Fruit fly (Drosophila melanogaster): ENCODE results near the gene vib.

The vib gene

DNA sequence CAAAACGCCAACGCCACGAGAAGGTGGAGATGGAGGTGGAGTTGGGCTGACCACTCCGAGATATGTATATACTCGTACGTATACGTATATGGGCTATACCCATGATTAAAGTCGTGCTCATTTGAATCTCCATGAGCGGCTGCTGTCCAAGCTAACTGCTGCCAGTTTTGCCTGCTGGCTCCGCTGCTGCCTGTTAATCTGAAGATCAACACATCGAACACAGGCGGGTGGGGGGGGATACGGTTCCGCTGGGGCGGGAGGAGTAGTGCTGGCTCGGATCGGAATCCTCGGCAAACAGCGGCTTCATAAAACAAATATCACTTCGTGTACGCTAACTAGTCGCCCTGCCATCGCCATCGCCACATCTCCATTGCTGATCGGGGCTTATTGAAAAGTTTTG, 49.7 kb upstream of the vib start:
- TF ChIP-seq CG4318 (GFP tag; optimal IDR thresholded peaks at IDR 0.05), result no peak
- TF ChIP-seq CG31627 (GFP tag; optimal IDR thresholded peaks at IDR 0.05), result no peak
- no peak for TF ChIP-seq Sox14 (GFP tag; optimal IDR thresholded peaks at IDR 0.05)
- no peak for TF ChIP-seq dac (GFP tag; optimal IDR thresholded peaks at IDR 0.05)
- no peak for TF ChIP-seq svp (GFP tag)
- no peak for TF ChIP-seq Sox102F (GFP tag; optimal IDR thresholded peaks at IDR 0.05)
- no peak for TF ChIP-seq CG8119 (GFP tag; IDR thresholded peaks at IDR 0.05)
- no peak for TF ChIP-seq esn (GFP tag; optimal IDR thresholded peaks at IDR 0.05)
- no peak for TF ChIP-seq net (GFP tag; optimal IDR thresholded peaks at IDR 0.05)
- TF ChIP-seq topi (GFP tag; optimal IDR thresholded peaks at IDR 0.05), result no peak
- no peak for TF ChIP-seq Smox (GFP tag; optimal IDR thresholded peaks at IDR 0.05)
- TF ChIP-seq eg (GFP tag; IDR thresholded peaks at IDR 0.05), result no peak

- peak; percentile 48 for TF ChIP-seq CG6808 (GFP tag; optimal IDR thresholded peaks at IDR 0.05)
- TF ChIP-seq CG10631 (GFP tag; optimal IDR thresholded peaks at IDR 0.05), result peak; percentile 75
- TF ChIP-seq CG8632 (GFP tag; optimal IDR thresholded peaks at IDR 0.05), result peak; percentile 41
- no peak for TF ChIP-seq Blimp-1 (GFP tag; optimal IDR thresholded peaks at IDR 0.05)
- TF ChIP-seq fkh (GFP tag; optimal IDR thresholded peaks at IDR 0.05), result no peak
- no peak for TF ChIP-seq Eip93F (GFP tag; optimal IDR thresholded peaks at IDR 0.05)
- no peak for TF ChIP-seq Eip75B (GFP tag; optimal IDR thresholded peaks at IDR 0.05)
- TF ChIP-seq CG8119 (GFP tag; IDR thresholded peaks at IDR 0.05), result peak; percentile 90
- peak in 1 of 2 experiments; percentile 83 for TF ChIP-seq salr (GFP tag; optimal IDR thresholded peaks at IDR 0.05)
- TF ChIP-seq CG4318 (GFP tag; optimal IDR thresholded peaks at IDR 0.05), result peak; percentile 81
- TF ChIP-seq fd85E (GFP tag; optimal IDR thresholded peaks at IDR 0.05), result no peak
- peak; percentile 63 for TF ChIP-seq net (GFP tag; optimal IDR thresholded peaks at IDR 0.05)
- no peak for TF ChIP-seq Sox102F (GFP tag; optimal IDR thresholded peaks at IDR 0.05)
- peak; percentile 75 for TF ChIP-seq Lpt (GFP tag; optimal IDR thresholded peaks at IDR 0.05)
- TF ChIP-seq CG3919 (GFP tag; optimal IDR thresholded peaks at IDR 0.05), result peak; percentile 57
- peak; percentile 62 for TF ChIP-seq CG3032 (tag; optimal IDR thresholded peaks at IDR 0.05)
- peak; percentile 25; the same call in 1 of the 2 replicates for TF ChIP-seq CG11294 (GFP tag; IDR thresholded peaks at IDR 0.05)
- TF ChIP-seq CG6163 (GFP tag; IDR thresholded peaks at IDR 0.05), result 0 out of 3 replicates have a peak, but pooled peaks have one; percentile 57
- peak; percentile 63 for TF ChIP-seq Ets96B (tag; optimal IDR thresholded peaks at IDR 0.05)
- peak; percentile 61; the same call in 2 of the 3 replicates for TF ChIP-seq eg (GFP tag; IDR thresholded peaks at IDR 0.05)
- TF ChIP-seq Hr4 (GFP tag; optimal IDR thresholded peaks at IDR 0.05), result peak; percentile 60
- TF ChIP-seq CG6854 (GFP tag; optimal IDR thresholded peaks at IDR 0.05), result no peak
- TF ChIP-seq Sox14 (GFP tag; optimal IDR thresholded peaks at IDR 0.05), result peak; percentile 25
- TF ChIP-seq CG7368 (GFP tag; optimal IDR thresholded peaks at IDR 0.05), result peak; percentile 13
- TF ChIP-seq CG34406 (GFP tag; optimal IDR thresholded peaks at IDR 0.05), result peak; percentile 52
- TF ChIP-seq vri (GFP tag; optimal IDR thresholded peaks at IDR 0.05), result no peak
- TF ChIP-seq CG8319 (GFP tag; optimal IDR thresholded peaks at IDR 0.05), result no peak
- no peak for TF ChIP-seq lz (GFP tag; optimal IDR thresholded peaks at IDR 0.05)
- peak; percentile 56 for TF ChIP-seq CG16779 (tag; optimal IDR thresholded peaks at IDR 0.05)
- TF ChIP-seq spab (GFP tag; optimal IDR thresholded peaks at IDR 0.05), result peak; percentile 62
- peak; percentile 3 for TF ChIP-seq svp (GFP tag)
- TF ChIP-seq Gug (GFP tag; IDR thresholded peaks at IDR 0.05), result peak; percentile 54; the same call in 1 of the 2 replicates
- peak; percentile 51 for TF ChIP-seq fd59A (GFP tag; optimal IDR thresholded peaks at IDR 0.05)
- no peak for TF ChIP-seq Ets21C (GFP tag; optimal IDR thresholded peaks at IDR 0.05)
- TF ChIP-seq CG9139 (GFP tag; optimal IDR thresholded peaks at IDR 0.05), result peak; percentile 49
- TF ChIP-seq CG11762 (GFP tag; optimal IDR thresholded peaks at IDR 0.05; ENCODE audit: insufficient read depth), result peak; percentile 70
- peak; percentile 54 for TF ChIP-seq dsx (GFP tag; optimal IDR thresholded peaks at IDR 0.05; ENCODE audit: poor library complexity, severe bottlenecking)
- TF ChIP-seq Hr38 (GFP tag; optimal IDR thresholded peaks at IDR 0.05), result no peak
- TF ChIP-seq ss (GFP tag; optimal IDR thresholded peaks at IDR 0.05), result peak; percentile 62 to 68
- no peak for TF ChIP-seq CG11902 (GFP tag; optimal IDR thresholded peaks at IDR 0.05)
- TF ChIP-seq CG6276 (GFP tag; optimal IDR thresholded peaks at IDR 0.05), result peak; percentile 86
- TF ChIP-seq CG6792 (GFP tag; optimal IDR thresholded peaks at IDR 0.05), result peak; percentile 42
- TF ChIP-seq CG10669 (GFP tag; optimal IDR thresholded peaks at IDR 0.05), result peak; percentile 50
- TF ChIP-seq pdm3 (GFP tag; optimal IDR thresholded peaks at IDR 0.05), result peak; percentile 37
These were observed 47.6 kb upstream of the vib start for dm6 chr3R:19274028-19274427.

All from whole organism, prepupa.